Fruit fly (Drosophila melanogaster): ENCODE measurements around the gene Snx21.

The Snx21 gene

dm6 chr2L:2752460-2753411 lies 12.7 kb downstream of the Snx21 start, which contains the start of gene Pgk:
Pgk (minus strand) TSS chr2L:2753068.
- no peak for TF ChIP-seq Sin3A (optimal IDR thresholded peaks at IDR 0.05)
- no peak for TF ChIP-seq h (optimal IDR thresholded peaks at IDR 0.05)
- TF ChIP-seq ttk (optimal IDR thresholded peaks at IDR 0.05): no peak

dm6 chr2L:2751904-2752459 lies 13.5 kb downstream of the Snx21 start, which contains the start of gene Bacc:
Bacc (plus strand) TSS chr2L:2752445.
- no peak for TF ChIP-seq insv (optimal IDR thresholded peaks at IDR 0.05)
- no peak for TF ChIP-seq Myc (optimal IDR thresholded peaks at IDR 0.05)
- no peak for TF ChIP-seq h (optimal IDR thresholded peaks at IDR 0.05)
- TF ChIP-seq Sin3A (optimal IDR thresholded peaks at IDR 0.05): no peak
- TF ChIP-seq psq (optimal IDR thresholded peaks at IDR 0.05): no peak
- TF ChIP-seq ttk (optimal IDR thresholded peaks at IDR 0.05): no peak

dm6 chr2L:2751085-2751710 lies 14.3 kb downstream of the Snx21 start:
- TF ChIP-seq h (optimal IDR thresholded peaks at IDR 0.05): no peak
- no peak for TF ChIP-seq insv (optimal IDR thresholded peaks at IDR 0.05)
- TF ChIP-seq psq (optimal IDR thresholded peaks at IDR 0.05): no peak

- no peak for TF ChIP-seq Sin3A (optimal IDR thresholded peaks at IDR 0.05)
Observed at dm6 chr2L:2750337-2751084, 15.0 kb downstream of the Snx21 start.

- peak; percentile 23 for TF ChIP-seq ttk (optimal IDR thresholded peaks at IDR 0.05)
- no peak for TF ChIP-seq h (optimal IDR thresholded peaks at IDR 0.05)
- TF ChIP-seq psq (optimal IDR thresholded peaks at IDR 0.05): no peak
Observed at dm6 chr2L:2749144-2749766, 16.2 kb downstream of the Snx21 start.

- TF ChIP-seq Myc (optimal IDR thresholded peaks at IDR 0.05) (no peak), ttk (optimal IDR thresholded peaks at IDR 0.05) (no peak), insv (optimal IDR thresholded peaks at IDR 0.05) (no peak), psq (optimal IDR thresholded peaks at IDR 0.05) (no peak)
Observed at dm6 chr2L:2748480-2749143, 16.9 kb downstream of the Snx21 start.

dm6 chr2L:2744852-2745251 lies 20.6 kb downstream of the Snx21 start, which contains the start of the genes CG9961 and Cwc25:
CG9961 (minus strand) TSS chr2L:2744934.
Cwc25 (plus strand) TSS chr2L:2745098.
- no peak for TF ChIP-seq psq (optimal IDR thresholded peaks at IDR 0.05)
- no peak for TF ChIP-seq insv (optimal IDR thresholded peaks at IDR 0.05)
- no peak for TF ChIP-seq Myc (optimal IDR thresholded peaks at IDR 0.05)
- TF ChIP-seq Sin3A (optimal IDR thresholded peaks at IDR 0.05): no peak
- no peak for TF ChIP-seq ttk (optimal IDR thresholded peaks at IDR 0.05)
- no peak for TF ChIP-seq h (optimal IDR thresholded peaks at IDR 0.05)

- no peak for TF ChIP-seq ttk (optimal IDR thresholded peaks at IDR 0.05)
- TF ChIP-seq insv (optimal IDR thresholded peaks at IDR 0.05): no peak
- no peak for TF ChIP-seq Sin3A (optimal IDR thresholded peaks at IDR 0.05)
- no peak for TF ChIP-seq psq (optimal IDR thresholded peaks at IDR 0.05)
- TF ChIP-seq Myc (optimal IDR thresholded peaks at IDR 0.05): no peak
- TF ChIP-seq h (optimal IDR thresholded peaks at IDR 0.05): no peak
Observed at dm6 chr2L:2739820-2740230, 25.6 kb downstream of the Snx21 start, which contains the start of gene Hrs. Hrs (plus strand) TSS chr2L:2739986.

- no peak for TF ChIP-seq h (optimal IDR thresholded peaks at IDR 0.05)
- no peak for TF ChIP-seq ttk (optimal IDR thresholded peaks at IDR 0.05)
- no peak for TF ChIP-seq insv (optimal IDR thresholded peaks at IDR 0.05)
- no peak for TF ChIP-seq Sin3A (optimal IDR thresholded peaks at IDR 0.05)
- TF ChIP-seq psq (optimal IDR thresholded peaks at IDR 0.05): no peak
- no peak for TF ChIP-seq Myc (optimal IDR thresholded peaks at IDR 0.05)
Observed at dm6 chr2L:2737561-2737960, 27.9 kb downstream of the Snx21 start.

- TF ChIP-seq h (optimal IDR thresholded peaks at IDR 0.05) (no peak), Myc (optimal IDR thresholded peaks at IDR 0.05) (no peak), psq (optimal IDR thresholded peaks at IDR 0.05) (no peak), ttk (optimal IDR thresholded peaks at IDR 0.05) (no peak), Sin3A (optimal IDR thresholded peaks at IDR 0.05) (no peak), insv (optimal IDR thresholded peaks at IDR 0.05) (no peak)
Observed at dm6 chr2L:2735539-2735938, 29.9 kb downstream of the Snx21 start.

- no peak for TF ChIP-seq insv (optimal IDR thresholded peaks at IDR 0.05)
- no peak for TF ChIP-seq psq (optimal IDR thresholded peaks at IDR 0.05)
- no peak for TF ChIP-seq Sin3A (optimal IDR thresholded peaks at IDR 0.05)
- TF ChIP-seq Myc (optimal IDR thresholded peaks at IDR 0.05): no peak
- TF ChIP-seq ttk (optimal IDR thresholded peaks at IDR 0.05): no peak
- TF ChIP-seq h (optimal IDR thresholded peaks at IDR 0.05): no peak
Observed at dm6 chr2L:2734946-2735345, 30.5 kb downstream of the Snx21 start.
